Fruit fly (Drosophila melanogaster) whole organism, prepupa: ENCODE measurements around the gene Acp36DE.
A peak's percentile ranks its signal among the peaks of the same experiment; 100 is the strongest.

ENCODE experiments used
- Blimp-1 ChIP-seq: fragments of 200-800 bp; sonication (Bioruptor generic); optimal IDR thresholded peaks from 3 replicates; lab custom pipeline; 2017; ENCODE audit warnings: missing biosample characterization, missing genetic modification characterization, mild to moderate bottlenecking, moderate library complexity, missing genetic modification reagents
- CG10631 ChIP-seq: fragments of 200-800 bp; sonication (Bioruptor generic); optimal IDR thresholded peaks from 2 replicates; lab custom pipeline; 2016; ENCODE audit warnings: missing biosample characterization, missing genetic modification characterization
- CG10669 ChIP-seq: fragments of 200-800 bp; sonication (Bioruptor generic); optimal IDR thresholded peaks from 3 replicates; lab custom pipeline; 2018; ENCODE audit warnings: missing biosample characterization, mild to moderate bottlenecking, missing genetic modification characterization, moderate library complexity
- CG11294 ChIP-seq: fragments of 200-800 bp; sonication (Bioruptor generic); IDR thresholded peaks from 2 replicates; pipeline ENCODE4 v1.3.6; 2022; ENCODE audit warnings: missing biosample characterization, missing genetic modification characterization
- CG11762 ChIP-seq: fragments of 200-800 bp; sonication (Bioruptor generic); optimal IDR thresholded peaks from 3 replicates; lab custom pipeline; 2016; ENCODE audit warnings: missing biosample characterization, missing genetic modification characterization; ENCODE audit not compliant: insufficient read depth
- CG11902 ChIP-seq: fragments of 200-800 bp; sonication (Bioruptor generic); optimal IDR thresholded peaks from 3 replicates; lab custom pipeline; 2016; ENCODE audit warnings: missing biosample characterization, missing genetic modification characterization
- CG15336 ChIP-seq: fragments of 200-800 bp; sonication (Bioruptor generic); IDR thresholded peaks from 2 replicates; pipeline ENCODE4 v1.3.6; 2022; ENCODE audit warnings: missing biosample characterization, missing genetic modification characterization
- CG1621 ChIP-seq: fragments of 200-800 bp; sonication (Bioruptor generic); optimal IDR thresholded peaks from 3 replicates; lab custom pipeline; 2018; ENCODE audit warnings: missing biosample characterization, mild to moderate bottlenecking, missing genetic modification characterization
- CG16779 ChIP-seq: fragments of 200-800 bp; sonication (Bioruptor generic); optimal IDR thresholded peaks from 3 replicates; lab custom pipeline; 2017; ENCODE audit warnings: missing biosample characterization, mild to moderate bottlenecking, missing genetic modification characterization
- CG31627 ChIP-seq: fragments of 200-800 bp; sonication (Bioruptor generic); optimal IDR thresholded peaks from 3 replicates; lab custom pipeline; 2016; ENCODE audit warnings: missing biosample characterization, missing genetic modification characterization
- CG32006 ChIP-seq: fragments of 200-800 bp; sonication (Bioruptor generic); optimal IDR thresholded peaks from 3 replicates; lab custom pipeline; 2017; ENCODE audit warnings: missing biosample characterization, mild to moderate bottlenecking, missing genetic modification characterization
- CG34406 ChIP-seq: fragments of 200-800 bp; sonication (Bioruptor generic); optimal IDR thresholded peaks from 3 replicates; lab custom pipeline; 2016; ENCODE audit warnings: missing biosample characterization, missing genetic modification characterization
- CG3919 ChIP-seq: fragments of 200-800 bp; sonication (Bioruptor generic); optimal IDR thresholded peaks from 3 replicates; lab custom pipeline; 2016; ENCODE audit warnings: missing biosample characterization, missing genetic modification characterization
- CG4318 ChIP-seq: fragments of 200-800 bp; sonication (Bioruptor generic); optimal IDR thresholded peaks from 3 replicates; lab custom pipeline; 2017; ENCODE audit warnings: missing biosample characterization, mild to moderate bottlenecking, missing genetic modification characterization
- CG6163 ChIP-seq: fragments of 200-800 bp; sonication (Bioruptor generic); IDR thresholded peaks from 3 replicates; pipeline ENCODE4 v1.3.6; 2022; ENCODE audit warnings: missing biosample characterization, missing genetic modification characterization
- CG6276 ChIP-seq: fragments of 200-800 bp; sonication (Bioruptor generic); optimal IDR thresholded peaks from 2 replicates; lab custom pipeline; 2017; ENCODE audit warnings: missing biosample characterization, mild to moderate bottlenecking, missing genetic modification characterization
- CG6792 ChIP-seq: fragments of 200-800 bp; sonication (Bioruptor generic); optimal IDR thresholded peaks from 3 replicates; lab custom pipeline; 2016; ENCODE audit warnings: missing biosample characterization, missing genetic modification characterization
- CG6808 ChIP-seq: fragments of 200-800 bp; sonication (Bioruptor generic); optimal IDR thresholded peaks from 3 replicates; lab custom pipeline; 2017; ENCODE audit warnings: missing biosample characterization, missing genetic modification characterization, mild to moderate bottlenecking, moderate library complexity, missing genetic modification reagents
- CG6854 ChIP-seq: fragments of 200-800 bp; sonication (Bioruptor generic); optimal IDR thresholded peaks from 2 replicates; lab custom pipeline; 2017; ENCODE audit warnings: missing biosample characterization, mild to moderate bottlenecking, missing genetic modification characterization
- CG7368 ChIP-seq: fragments of 200-800 bp; sonication (Bioruptor generic); optimal IDR thresholded peaks from 3 replicates; lab custom pipeline; 2016; ENCODE audit warnings: missing biosample characterization, missing genetic modification characterization
- CG8632 ChIP-seq: fragments of 200-800 bp; sonication (Bioruptor generic); optimal IDR thresholded peaks from 3 replicates; lab custom pipeline; 2016; ENCODE audit warnings: missing biosample characterization, missing genetic modification characterization
- CG9139 ChIP-seq: fragments of 200-800 bp; sonication (Bioruptor generic); optimal IDR thresholded peaks from 3 replicates; lab custom pipeline; 2017; ENCODE audit warnings: missing biosample characterization, mild to moderate bottlenecking, missing genetic modification characterization
- Eip75B ChIP-seq: fragments of 200-800 bp; sonication (Bioruptor generic); optimal IDR thresholded peaks from 3 replicates; lab custom pipeline; 2016; ENCODE audit warnings: missing biosample characterization, missing genetic modification characterization
- Eip78C ChIP-seq: fragments of 200-800 bp; sonication (Bioruptor generic); peaks from one replicate; lab custom pipeline; 2016; ENCODE audit warnings: missing biosample characterization, missing genetic modification characterization
- Eip93F ChIP-seq: fragments of 200-800 bp; sonication (Bioruptor generic); optimal IDR thresholded peaks from 2 replicates; lab custom pipeline; 2016; ENCODE audit warnings: missing biosample characterization, mild to moderate bottlenecking, missing genetic modification characterization
- Ets21C ChIP-seq: fragments of 200-800 bp; sonication (Bioruptor generic); optimal IDR thresholded peaks from 3 replicates; lab custom pipeline; 2016; ENCODE audit warnings: missing biosample characterization, missing genetic modification characterization
- Gug ChIP-seq: fragments of 200-800 bp; sonication (Bioruptor generic); IDR thresholded peaks from 2 replicates; pipeline ENCODE4 v1.3.6; 2022; ENCODE audit warnings: missing biosample characterization, missing genetic modification characterization
- Hr39 ChIP-seq: fragments of 200-800 bp; sonication (Bioruptor generic); optimal IDR thresholded peaks from 2 replicates; lab custom pipeline; 2016; ENCODE audit warnings: missing biosample characterization, missing genetic modification characterization
- Met ChIP-seq: fragments of 200-800 bp; sonication (Bioruptor generic); optimal IDR thresholded peaks from 3 replicates; lab custom pipeline; 2016; ENCODE audit warnings: missing biosample characterization, missing genetic modification characterization
- Smox ChIP-seq: fragments of 200-800 bp; sonication (Bioruptor generic); optimal IDR thresholded peaks from 3 replicates; lab custom pipeline; 2016; ENCODE audit warnings: missing biosample characterization, missing genetic modification characterization
- Sox102F ChIP-seq: fragments of 200-800 bp; sonication (Bioruptor generic); optimal IDR thresholded peaks from 2 replicates; lab custom pipeline; 2016; ENCODE audit warnings: missing biosample characterization, mild to moderate bottlenecking, missing genetic modification characterization
- Sox14 ChIP-seq: fragments of 200-800 bp; sonication (Bioruptor generic); optimal IDR thresholded peaks from 3 replicates; lab custom pipeline; 2016; ENCODE audit warnings: missing biosample characterization, missing genetic modification characterization
- Sox15 ChIP-seq: fragments of 200-800 bp; sonication (Bioruptor generic); optimal IDR thresholded peaks from 3 replicates; lab custom pipeline; 2016; ENCODE audit warnings: missing biosample characterization, missing genetic modification characterization
- achi ChIP-seq: fragments of 200-800 bp; sonication (Bioruptor generic); optimal IDR thresholded peaks from 3 replicates; lab custom pipeline; 2016; ENCODE audit warnings: missing biosample characterization, missing genetic modification characterization
- cyc ChIP-seq: fragments of 200-800 bp; sonication (Bioruptor generic); optimal IDR thresholded peaks from 3 replicates; lab custom pipeline; 2016; ENCODE audit warnings: missing biosample characterization, missing genetic modification characterization
- dsx ChIP-seq: fragments of 200-800 bp; optimal IDR thresholded peaks from 3 replicates; lab custom pipeline; 2019; ENCODE audit warnings: missing biosample characterization, mild to moderate bottlenecking, missing genetic modification characterization, moderate library complexity; ENCODE audit not compliant: poor library complexity, severe bottlenecking
- eg ChIP-seq: fragments of 200-800 bp; sonication (Bioruptor generic); IDR thresholded peaks from 3 replicates; pipeline ENCODE4 v1.3.6; 2022; ENCODE audit warnings: missing biosample characterization, missing genetic modification characterization
- esn ChIP-seq: fragments of 200-800 bp; sonication (Bioruptor generic); optimal IDR thresholded peaks from 2 replicates; lab custom pipeline; 2016; ENCODE audit warnings: missing biosample characterization, mild to moderate bottlenecking, missing genetic modification characterization, moderate library complexity
- fd59A ChIP-seq: fragments of 200-800 bp; sonication (Bioruptor generic); optimal IDR thresholded peaks from 2 replicates; lab custom pipeline; 2017; ENCODE audit warnings: missing biosample characterization, mild to moderate bottlenecking, missing genetic modification characterization, missing genetic modification reagents
- fd85E ChIP-seq: fragments of 200-800 bp; sonication (Bioruptor generic); optimal IDR thresholded peaks from 3 replicates; lab custom pipeline; 2016; ENCODE audit warnings: missing biosample characterization, missing genetic modification characterization
- fkh ChIP-seq: fragments of 200-800 bp; sonication (Bioruptor generic); optimal IDR thresholded peaks from 3 replicates; lab custom pipeline; 2017; ENCODE audit warnings: missing biosample characterization, mild to moderate bottlenecking, missing genetic modification characterization, moderate library complexity
- salr ChIP-seq, 2 experiments: fragments of 200-800 bp; sonication (Bioruptor generic); optimal IDR thresholded peaks; 3 replicates each; lab custom pipeline; 2016 to 2018; ENCODE audit warnings: missing biosample characterization in 2 of 2, missing genetic modification characterization in 2 of 2, mild to moderate bottlenecking in 1 of 2
- spab ChIP-seq: fragments of 200-800 bp; sonication (Bioruptor generic); optimal IDR thresholded peaks from 2 replicates; lab custom pipeline; 2017; ENCODE audit warnings: missing biosample characterization, mild to moderate bottlenecking, missing genetic modification characterization, missing genetic modification reagents
- ss ChIP-seq, 2 experiments: fragments of 200-800 bp; sonication (Bioruptor generic); optimal IDR thresholded peaks; 2 replicates in 1 of 2; 3 replicates in 1 of 2; lab custom pipeline; 2017 to 2018; ENCODE audit warnings: mild to moderate bottlenecking in 2 of 2, missing biosample characterization in 2 of 2, missing genetic modification characterization in 2 of 2, moderate library complexity in 1 of 2
- svp ChIP-seq: fragments of 200-800 bp; sonication (Bioruptor generic); peaks from one replicate; lab custom pipeline; 2016; ENCODE audit warnings: missing biosample characterization, missing genetic modification characterization
- topi ChIP-seq: fragments of 200-800 bp; sonication (Bioruptor generic); optimal IDR thresholded peaks from 3 replicates; lab custom pipeline; 2016; ENCODE audit warnings: missing biosample characterization, missing genetic modification characterization
- vri ChIP-seq: fragments of 200-800 bp; sonication (Bioruptor generic); optimal IDR thresholded peaks from 3 replicates; lab custom pipeline; 2016; ENCODE audit warnings: missing biosample characterization, mild to moderate bottlenecking, missing genetic modification characterization

The Acp36DE gene

DNA sequence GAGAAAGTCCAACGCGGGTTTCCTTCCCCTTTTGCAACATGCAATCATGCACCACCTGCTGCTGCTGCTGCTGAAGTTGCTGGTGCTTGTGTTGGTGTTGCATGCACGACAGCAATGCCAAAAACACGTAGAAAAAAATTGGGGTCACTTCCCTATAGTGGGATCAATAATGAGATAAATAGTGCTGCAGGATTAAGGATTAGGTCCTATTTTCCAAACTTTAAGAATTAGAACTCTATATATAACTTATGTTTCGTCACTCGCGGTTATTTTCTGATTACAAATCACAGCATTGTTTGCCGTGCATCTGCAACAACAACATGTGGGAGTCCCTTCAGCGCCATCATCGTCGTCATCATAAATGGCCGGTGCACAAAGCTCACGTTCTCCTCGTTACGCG, 14.5 kb downstream of the Acp36DE start (continued):
- TF ChIP-seq Gug (GFP tag; lab: Robert Waterston, UW): peak; percentile 44; the same call in 1 of the 2 replicates
- TF ChIP-seq Hr39 (GFP tag; lab: Kevin White, UChicago): peak; percentile 21
- peak; percentile 55 for TF ChIP-seq CG10631
- TF ChIP-seq vri (GFP tag; lab: Kevin White, UChicago): no peak
- peak; percentile 27 for TF ChIP-seq esn (GFP tag; lab: Kevin White, UChicago)
- no peak for TF ChIP-seq fd85E (GFP tag; lab: Kevin White, UChicago)
- TF ChIP-seq spab (GFP tag; lab: Kevin White, UChicago): peak; percentile 33
- peak; percentile 47 for TF ChIP-seq svp (GFP tag; lab: Kevin White, UChicago)
- TF ChIP-seq dsx: peak; percentile 41
- peak; percentile 8 for TF ChIP-seq Smox (GFP tag; lab: Kevin White, UChicago)
- TF ChIP-seq CG3919 (GFP tag; lab: Kevin White, UChicago): peak; percentile 69
- peak; percentile 13 for TF ChIP-seq CG6792 (GFP tag; lab: Kevin White, UChicago)
- TF ChIP-seq CG34406 (GFP tag; lab: Kevin White, UChicago): no peak
- TF ChIP-seq fd59A (GFP tag; lab: Kevin White, UChicago): peak; percentile 26
- TF ChIP-seq Sox15 (GFP tag; lab: Kevin White, UChicago): no peak
- TF ChIP-seq salr (GFP tag; optimal IDR thresholded peaks at IDR 0.05; lab: Kevin White, UChicago): peak; percentile 40 to 63
- no peak for TF ChIP-seq CG11902
- peak; percentile 15 for TF ChIP-seq CG11762 (GFP tag; lab: Kevin White, UChicago)
- TF ChIP-seq eg: peak; percentile 67; the same call in 2 of the 3 replicates
- TF ChIP-seq cyc (GFP tag; lab: Kevin White, UChicago): peak; percentile 0
- peak; percentile 61 for TF ChIP-seq achi (GFP tag; lab: Kevin White, UChicago)
- no peak for TF ChIP-seq Sox102F (GFP tag; lab: Kevin White, UChicago)
- no peak for TF ChIP-seq Ets21C (GFP tag; lab: Kevin White, UChicago)
- no peak for TF ChIP-seq fkh (GFP tag; lab: Kevin White, UChicago)
- TF ChIP-seq CG8632 (GFP tag; lab: Kevin White, UChicago): peak; percentile 15
- no peak for TF ChIP-seq CG11294
- TF ChIP-seq CG16779 (tag; lab: Kevin White, UChicago): no peak

DNA sequence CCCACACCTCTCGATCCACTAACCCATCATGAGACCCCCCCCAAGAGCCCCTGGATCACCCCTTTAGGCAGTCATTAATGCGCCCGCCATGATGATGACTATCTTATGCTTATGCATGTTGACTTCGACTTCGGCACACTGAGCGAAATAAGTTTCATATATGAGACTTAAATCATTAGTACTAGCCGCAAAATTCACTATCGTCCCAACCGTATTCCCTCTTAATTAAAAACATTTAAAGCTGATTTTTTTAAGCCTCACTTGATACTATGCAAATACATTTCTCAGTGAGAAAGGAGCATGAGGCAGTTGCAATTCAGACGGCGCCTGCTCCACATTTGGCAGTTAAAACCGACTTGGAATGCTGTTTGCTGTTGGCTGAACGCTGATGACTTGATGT, 17.9 kb downstream of the Acp36DE start:
- TF ChIP-seq Smox (GFP tag; lab: Kevin White, UChicago) (peak; percentile 27), Blimp-1 (GFP tag; lab: Kevin White, UChicago) (no peak), CG6163 (peak; percentile 90), CG9139 (GFP tag; lab: Kevin White, UChicago) (no peak), svp (GFP tag; lab: Kevin White, UChicago) (no peak), CG31627 (peak; percentile 52), Sox14 (GFP tag; lab: Kevin White, UChicago) (peak; percentile 71), CG6276 (GFP tag; lab: Kevin White, UChicago) (peak; percentile 82), Sox102F (GFP tag; lab: Kevin White, UChicago) (peak; percentile 57), salr (GFP tag; optimal IDR thresholded peaks at IDR 0.05; lab: Kevin White, UChicago) (peak in 1 of 2 experiments; percentile 52), CG7368 (peak; percentile 78), fkh (GFP tag; lab: Kevin White, UChicago) (no peak), achi (GFP tag; lab: Kevin White, UChicago) (peak; percentile 63), CG1621 (tag; lab: Kevin White, UChicago) (peak; percentile 45), CG6792 (GFP tag; lab: Kevin White, UChicago) (peak; percentile 73), CG4318 (GFP tag; lab: Kevin White, UChicago) (peak; percentile 73), CG10631 (peak; percentile 55), CG15336 (GFP tag; lab: Robert Waterston, UW) (peak; percentile 93), CG11762 (GFP tag; lab: Kevin White, UChicago) (peak; percentile 56), Eip75B (GFP tag; lab: Kevin White, UChicago) (peak; percentile 74), Hr39 (GFP tag; lab: Kevin White, UChicago) (peak; percentile 38), eg (peak; percentile 96), ss (GFP tag; optimal IDR thresholded peaks at IDR 0.05; lab: Kevin White, UChicago) (peak in 1 of 2 experiments; percentile 7), Met (GFP tag; lab: Kevin White, UChicago) (peak; percentile 67), CG6808 (GFP tag; lab: Kevin White, UChicago) (peak; percentile 52), CG6854 (GFP tag; lab: Kevin White, UChicago) (no peak), Eip78C (GFP tag; lab: Kevin White, UChicago) (peak; percentile 91), Eip93F (GFP tag; lab: Kevin White, UChicago) (no peak), CG34406 (GFP tag; lab: Kevin White, UChicago) (peak; percentile 57), CG11902 (peak; percentile 48), dsx (peak; percentile 21), Sox15 (GFP tag; lab: Kevin White, UChicago) (no peak), CG32006 (GFP tag; lab: Kevin White, UChicago) (peak; percentile 93), topi (GFP tag; lab: Kevin White, UChicago) (peak; percentile 11), CG10669 (GFP tag; lab: Kevin White, UChicago) (peak; percentile 78)
